Fruit fly (Drosophila melanogaster) whole organism, embryonic: Measurements from ENCODE around the gene CG9737.
A peak's percentile ranks its signal among the peaks of the same experiment; 100 is the strongest.

Source experiments
- Asciz ChIP-seq: fragments of 200-800 bp; sonication (Bioruptor generic); optimal IDR thresholded peaks from 2 replicates; lab custom pipeline; 2017; ENCODE audit warnings: missing biosample characterization, mild to moderate bottlenecking, missing genetic modification characterization, missing genetic modification reagents
- Awh ChIP-seq: fragments of 200-800 bp; sonication (Bioruptor generic); IDR thresholded peaks from 2 replicates; pipeline ENCODE4, ENCODE4 v1.3.6; 2022; ENCODE audit warnings: missing biosample characterization, missing genetic modification characterization
- BtbVII ChIP-seq: fragments of 200-800 bp; sonication (Bioruptor generic); optimal IDR thresholded peaks from 3 replicates; lab custom pipeline; 2017; ENCODE audit warnings: missing biosample characterization, mild to moderate bottlenecking, missing genetic modification characterization
- CG10267 ChIP-seq: fragments of 200-800 bp; sonication (Bioruptor generic); optimal IDR thresholded peaks from 2 replicates; lab custom pipeline; 2018; ENCODE audit warnings: missing biosample characterization, mild to moderate bottlenecking, missing genetic modification characterization, moderate library complexity
- CG12769 ChIP-seq: fragments of 200-800 bp; sonication (Bioruptor generic); optimal IDR thresholded peaks from 2 replicates; lab custom pipeline; 2019; ENCODE audit warnings: missing biosample characterization, mild to moderate bottlenecking, missing genetic modification characterization, moderate library complexity
- CG14441 ChIP-seq: fragments of 200-800 bp; sonication (Bioruptor generic); IDR thresholded peaks from 2 replicates; pipeline ENCODE4 v1.3.6; 2022; ENCODE audit warnings: missing biosample characterization, missing genetic modification characterization
- CG1602 ChIP-seq: fragments of 200-800 bp; sonication (Bioruptor generic); optimal IDR thresholded peaks from 3 replicates; lab custom pipeline; 2016; ENCODE audit warnings: missing biosample characterization, missing genetic modification characterization
- CG1603 ChIP-seq: fragments of 200-800 bp; sonication (Bioruptor generic); optimal IDR thresholded peaks from 2 replicates; lab custom pipeline; 2019; ENCODE audit warnings: missing biosample characterization, mild to moderate bottlenecking, missing genetic modification characterization, moderate library complexity
- CG31224 ChIP-seq: fragments of 200-800 bp; sonication (Bioruptor generic); IDR thresholded peaks from 2 replicates; pipeline ENCODE4 v1.3.6; 2022; ENCODE audit warnings: missing biosample characterization, missing genetic modification characterization
- CG31365 ChIP-seq: fragments of 200-800 bp; sonication (Bioruptor generic); optimal IDR thresholded peaks from 2 replicates; lab custom pipeline; 2018; ENCODE audit warnings: missing biosample characterization, mild to moderate bottlenecking, missing genetic modification characterization
- CG32772 ChIP-seq: fragments of 200-800 bp; sonication (Bioruptor generic); IDR thresholded peaks from 2 replicates; pipeline ENCODE4 v1.3.6; 2022; ENCODE audit warnings: missing biosample characterization, missing genetic modification characterization
- CG33557 ChIP-seq: fragments of 200-800 bp; sonication (Bioruptor generic); optimal IDR thresholded peaks from 2 replicates; lab custom pipeline; 2019; ENCODE audit warnings: missing biosample characterization, mild to moderate bottlenecking, missing genetic modification characterization, moderate library complexity
- CG34224 ChIP-seq: fragments of 200-800 bp; sonication (Bioruptor generic); IDR thresholded peaks from 3 replicates; pipeline ENCODE4 v1.3.6; 2022; ENCODE audit warnings: missing biosample characterization, missing genetic modification characterization; ENCODE audit not compliant: partially characterized antibody
- CG4328 ChIP-seq: fragments of 200-800 bp; sonication (Bioruptor generic); optimal IDR thresholded peaks from 3 replicates; lab custom pipeline; 2017; ENCODE audit warnings: missing biosample characterization, missing genetic modification reagents, missing genetic modification characterization
- CG4617 ChIP-seq: fragments of 200-800 bp; sonication (Bioruptor generic); optimal IDR thresholded peaks from 3 replicates; lab custom pipeline; 2016; ENCODE audit warnings: missing biosample characterization, missing genetic modification characterization, borderline replicate concordance
- CG4707 ChIP-seq: fragments of 200-800 bp; sonication (Bioruptor generic); optimal IDR thresholded peaks from 2 replicates; lab custom pipeline; 2018; ENCODE audit warnings: missing biosample characterization, mild to moderate bottlenecking, missing genetic modification characterization, moderate library complexity
- CG5180 ChIP-seq: fragments of 200-800 bp; sonication (Bioruptor generic); optimal IDR thresholded peaks from 3 replicates; lab custom pipeline; 2017; ENCODE audit warnings: missing biosample characterization, missing genetic modification characterization, mild to moderate bottlenecking, moderate library complexity, missing genetic modification reagents
- CG6272 ChIP-seq: fragments of 200-800 bp; sonication (Bioruptor generic); IDR thresholded peaks from 2 replicates; pipeline ENCODE4 v1.3.6; 2022; ENCODE audit warnings: missing biosample characterization, missing genetic modification characterization
- CG7786 ChIP-seq: fragments of 200-800 bp; sonication (Bioruptor generic); optimal IDR thresholded peaks from 2 replicates; lab custom pipeline; 2016; ENCODE audit warnings: missing biosample characterization, missing genetic modification characterization
- CG9727 ChIP-seq: fragments of 200-800 bp; sonication (Bioruptor generic); optimal IDR thresholded peaks from 3 replicates; lab custom pipeline; 2017; ENCODE audit warnings: missing biosample characterization, mild to moderate bottlenecking, missing genetic modification characterization
- Deaf1 ChIP-seq: fragments of 200-800 bp; optimal IDR thresholded peaks from 3 replicates; lab custom pipeline; 2019; ENCODE audit warnings: missing biosample characterization, mild to moderate bottlenecking, missing genetic modification characterization, moderate library complexity
- Elba2 ChIP-seq: fragments of 200-800 bp; sonication (Bioruptor generic); optimal IDR thresholded peaks from 3 replicates; lab custom pipeline; 2016; ENCODE audit warnings: missing biosample characterization, missing genetic modification characterization
- Ets97D ChIP-seq: fragments of 200-800 bp; sonication (Bioruptor generic); optimal IDR thresholded peaks from 3 replicates; lab custom pipeline; 2016; ENCODE audit warnings: missing biosample characterization, missing genetic modification characterization
- MBD-R2 ChIP-seq: fragments of 200-800 bp; sonication (Bioruptor generic); IDR thresholded peaks from 2 replicates; pipeline ENCODE4 v1.3.6; 2022; ENCODE audit warnings: missing biosample characterization, missing genetic modification characterization
- Optix ChIP-seq: fragments of 200-800 bp; sonication (Bioruptor generic); IDR thresholded peaks from 3 replicates; pipeline ENCODE4 v1.3.6; 2022; ENCODE audit warnings: missing biosample characterization, missing genetic modification characterization
- Pdp1 ChIP-seq, 2 experiments: fragments of 200-800 bp; sonication (Bioruptor generic); optimal IDR thresholded peaks; 3 replicates each; lab custom pipeline; 2016; ENCODE audit warnings: missing biosample characterization in 2 of 2, missing genetic modification characterization in 2 of 2, mild to moderate bottlenecking in 1 of 2, moderate library complexity in 1 of 2
- amos ChIP-seq: fragments of 200-800 bp; sonication (Bioruptor generic); IDR thresholded peaks from 2 replicates; pipeline ENCODE4 v1.3.6; 2022; ENCODE audit warnings: missing biosample characterization, missing genetic modification characterization; ENCODE audit not compliant: partially characterized antibody
- ara ChIP-seq: fragments of 200-800 bp; sonication (Bioruptor generic); IDR thresholded peaks from 2 replicates; pipeline ENCODE4 v1.3.6; 2022; ENCODE audit warnings: missing biosample characterization, missing genetic modification characterization
- ase ChIP-seq: fragments of 200-800 bp; sonication (Bioruptor generic); IDR thresholded peaks from 3 replicates; pipeline ENCODE4 v1.3.6; 2022; ENCODE audit warnings: missing biosample characterization, missing genetic modification characterization
- corto ChIP-seq: fragments of 200-800 bp; sonication (Bioruptor generic); optimal IDR thresholded peaks from 2 replicates; lab custom pipeline; 2016; ENCODE audit warnings: missing biosample characterization, mild to moderate bottlenecking, missing genetic modification characterization, moderate library complexity
- danr ChIP-seq: fragments of 200-800 bp; sonication (Bioruptor generic); IDR thresholded peaks from 2 replicates; pipeline ENCODE4 v1.3.6; 2022; ENCODE audit warnings: missing biosample characterization, missing genetic modification characterization
- fru ChIP-seq: fragments of >200 bp; optimal IDR thresholded peaks from 2 replicates; lab custom pipeline; 2017
- gem ChIP-seq: fragments of 200-800 bp; sonication (Bioruptor generic); optimal IDR thresholded peaks from 2 replicates; lab custom pipeline; 2019; ENCODE audit warnings: missing biosample characterization, mild to moderate bottlenecking, missing genetic modification characterization, moderate library complexity
- gsb-n ChIP-seq: fragments of 200-800 bp; sonication (Bioruptor generic); optimal IDR thresholded peaks from 3 replicates; lab custom pipeline; 2018; ENCODE audit warnings: missing biosample characterization, mild to moderate bottlenecking, missing genetic modification characterization
- h ChIP-seq: fragments of >200 bp; optimal IDR thresholded peaks from 2 replicates; lab custom pipeline; 2017
- hbn ChIP-seq: fragments of 200-800 bp; sonication (Bioruptor generic); IDR thresholded peaks from 2 replicates; pipeline ENCODE4 v1.3.6; 2022; ENCODE audit warnings: missing biosample characterization, missing genetic modification characterization; ENCODE audit not compliant: partially characterized antibody
- klu ChIP-seq: fragments of 200-800 bp; sonication (Bioruptor generic); IDR thresholded peaks from 2 replicates; pipeline ENCODE4 v1.3.6; 2022; ENCODE audit warnings: missing biosample characterization, missing genetic modification characterization
- mirr ChIP-seq: fragments of 200-800 bp; sonication (Bioruptor generic); optimal IDR thresholded peaks from 3 replicates; lab custom pipeline; 2018; ENCODE audit warnings: missing biosample characterization, mild to moderate bottlenecking, missing genetic modification characterization
- sim ChIP-seq: fragments of 200-800 bp; sonication (Bioruptor generic); IDR thresholded peaks from 2 replicates; pipeline ENCODE4 v1.3.6; 2022; ENCODE audit warnings: missing biosample characterization, missing genetic modification characterization
- sob ChIP-seq: fragments of 200-800 bp; sonication (Bioruptor generic); IDR thresholded peaks from 2 replicates; pipeline ENCODE4 v1.3.6; 2022; ENCODE audit warnings: missing biosample characterization, missing genetic modification characterization
- toy ChIP-seq: fragments of 200-800 bp; sonication (Bioruptor generic); IDR thresholded peaks from 2 replicates; pipeline ENCODE4 v1.3.6; 2022; ENCODE audit warnings: missing biosample characterization, missing genetic modification characterization
- ttk ChIP-seq: fragments of 200-800 bp; sonication (Bioruptor generic); IDR thresholded peaks from 2 replicates; pipeline ENCODE4 v2.1.2; 2022; ENCODE audit warnings: missing biosample characterization, missing genetic modification characterization

The CG9737 gene

dm6 chr3R:30255255-30256121 lies 12.4 kb upstream of the CG9737 start (continued):
- no peak for TF ChIP-seq danr (GFP tag; lab: Robert Waterston, UW)
- no peak for TF ChIP-seq CG10267 (tag; lab: Kevin White, UChicago)
- peak; percentile 30 for TF ChIP-seq gem
- TF ChIP-seq CG32772 (GFP tag; lab: Robert Waterston, UW), result no peak
- TF ChIP-seq CG6272, result no peak
- TF ChIP-seq CG5180 (GFP tag; lab: Kevin White, UChicago), result peak; percentile 9
- TF ChIP-seq BtbVII (GFP tag; lab: Kevin White, UChicago), result no peak
- no peak for TF ChIP-seq CG14441 (GFP tag; lab: Robert Waterston, UW)
- peak; percentile 87 for TF ChIP-seq corto
- TF ChIP-seq sim (GFP tag; lab: Robert Waterston, UW), result peak; percentile 43; the same call in 1 of the 2 replicates
- TF ChIP-seq CG1602, result no peak
- no peak for TF ChIP-seq ase
- TF ChIP-seq klu (GFP tag; lab: Robert Waterston, UW), result no peak
- TF ChIP-seq MBD-R2, result no peak
- 0 out of 2 replicates have a peak, but pooled peaks have one; percentile 9 for TF ChIP-seq ttk (GFP tag; lab: Robert Waterston, UW)
- no peak for TF ChIP-seq CG9727 (GFP tag; lab: Kevin White, UChicago)
- no peak for TF ChIP-seq Optix (GFP tag; lab: Robert Waterston, UW)
- TF ChIP-seq Asciz, result no peak
- no peak for TF ChIP-seq CG34224 (GFP tag; lab: Robert Waterston, UW)
- no peak for TF ChIP-seq sob (GFP tag; lab: Robert Waterston, UW)
- TF ChIP-seq CG31224 (GFP tag; lab: Robert Waterston, UW), result no peak
- peak; percentile 3 for TF ChIP-seq gsb-n
- no peak for TF ChIP-seq hbn
- TF ChIP-seq ara (GFP tag; lab: Robert Waterston, UW), result peak; percentile 60; the same call in 1 of the 2 replicates
- no peak for TF ChIP-seq toy
- TF ChIP-seq CG4328 (GFP tag; lab: Kevin White, UChicago), result no peak
- no peak for TF ChIP-seq mirr (GFP tag; lab: Kevin White, UChicago)
- TF ChIP-seq CG1603 (tag; lab: Kevin White, UChicago), result peak; percentile 51
- peak; percentile 18 for TF ChIP-seq CG33557 (GFP tag; lab: Kevin White, UChicago)
- TF ChIP-seq Ets97D (GFP tag; lab: Kevin White, UChicago), result no peak
- no peak for TF ChIP-seq CG12769 (tag; lab: Kevin White, UChicago)
- no peak for TF ChIP-seq fru (lab: Kevin White, UChicago)
- no peak for TF ChIP-seq Elba2 (GFP tag; lab: Kevin White, UChicago)
- TF ChIP-seq amos (GFP tag; lab: Robert Waterston, UW), result no peak
- TF ChIP-seq Awh, result 0 out of 2 replicates have a peak, but pooled peaks have one; percentile 25
- TF ChIP-seq Pdp1 (GFP tag; optimal IDR thresholded peaks at IDR 0.05; lab: Kevin White, UChicago), result no peak
- no peak for TF ChIP-seq h (lab: Kevin White, UChicago)

dm6 chr3R:30252882-30253281 lies 9.8 kb upstream of the CG9737 start, which contains the start of gene CG18404:
Gene CG18404 (plus strand): TSS chr3R:30253182.
- TF ChIP-seq CG31365 (tag; lab: Kevin White, UChicago) (no peak), Deaf1 (tag; lab: Kevin White, UChicago) (no peak), CG4707 (GFP tag; lab: Kevin White, UChicago) (no peak), CG4617 (GFP tag; lab: Kevin White, UChicago) (no peak), CG7786 (no peak)
